Worm (Caenorhabditis elegans) whole organism, L4 larva: ENCODE measurements around the gene H40L08.8.
A peak's percentile ranks its signal among the peaks of the same experiment; 100 is the strongest.

Experiments used
- F10B5.3 ChIP-seq: sonication (generic microtip); optimal IDR thresholded peaks from 2 replicates; lab custom pipeline; 2016; ENCODE audit warnings: mild to moderate bottlenecking, missing genetic modification characterization, missing compliant biosample characterization
- Y105C5A.15 ChIP-seq: fragments of 200-800 bp; sonication (Bioruptor generic); IDR thresholded peaks from 2 replicates; pipeline ENCODE4 v1.3.6; 2022; ENCODE audit warnings: missing genetic modification characterization, missing compliant biosample characterization
- ZK337.2 ChIP-seq: fragments of 200-800 bp; sonication (Bioruptor generic); IDR thresholded peaks from 2 replicates; pipeline ENCODE4 v1.3.6; 2022; ENCODE audit warnings: missing genetic modification reagents, missing genetic modification characterization, missing compliant biosample characterization
- aha-1 ChIP-seq: fragments of 150-350 bp; peaks from one replicate; lab custom pipeline; 2014; ENCODE audit warnings: missing biosample characterization, missing genetic modification characterization
- attf-4 ChIP-seq: sonication (generic microtip); optimal IDR thresholded peaks from 3 replicates; lab custom pipeline; 2017; ENCODE audit warnings: missing biosample characterization, missing genetic modification characterization
- ceh-20 ChIP-seq: fragments of 200-800 bp; sonication (Bioruptor generic); IDR thresholded peaks from 2 replicates; pipeline ENCODE4 v1.3.6; 2022; ENCODE audit warnings: missing genetic modification reagents, missing genetic modification characterization, missing compliant biosample characterization
- ceh-62 ChIP-seq: sonication (generic microtip); optimal IDR thresholded peaks from 2 replicates; lab custom pipeline; 2017; ENCODE audit warnings: missing biosample characterization, missing genetic modification characterization
- ceh-82 ChIP-seq: sonication (generic microtip); optimal IDR thresholded peaks from 2 replicates; lab custom pipeline; 2017; ENCODE audit warnings: missing biosample characterization, missing genetic modification characterization
- ces-1 ChIP-seq: fragments of 150-350 bp; sonication (generic microtip); optimal IDR thresholded peaks from 4 replicates; lab custom pipeline; 2014; ENCODE audit warnings: missing biosample characterization, missing genetic modification reagents, missing genetic modification characterization
- ctbp-1 ChIP-seq: fragments of 200-800 bp; sonication (Bioruptor generic); IDR thresholded peaks from 2 replicates; pipeline ENCODE4 v1.3.6; 2022; ENCODE audit warnings: missing genetic modification reagents, missing genetic modification characterization, missing compliant biosample characterization
- daf-16 ChIP-seq, 3 experiments: sonication (generic microtip); optimal IDR thresholded peaks; 2 replicates each; lab custom pipeline; 2016 to 2017; ENCODE audit warnings: missing genetic modification characterization in 3 of 3, missing genetic modification reagents in 3 of 3, mild to moderate bottlenecking in 2 of 3, missing compliant biosample characterization in 2 of 3, missing biosample characterization in 1 of 3, moderate library complexity in 1 of 3
- daf-8 ChIP-seq: fragments of 200-800 bp; sonication (Bioruptor generic); IDR thresholded peaks from 2 replicates; pipeline ENCODE4 v1.3.6; 2022; ENCODE audit warnings: missing genetic modification characterization, missing compliant biosample characterization
- dpl-1 ChIP-seq: fragments of 150-350 bp; optimal IDR thresholded peaks from 2 replicates; lab custom pipeline; 2014; ENCODE audit warnings: missing biosample characterization, missing genetic modification reagents, missing genetic modification characterization
- hlh-11 ChIP-seq: fragments of 200-800 bp; sonication (Bioruptor generic); optimal IDR thresholded peaks from 2 replicates; lab custom pipeline; 2018; ENCODE audit warnings: mild to moderate bottlenecking, missing genetic modification characterization, missing compliant biosample characterization
- hlh-30 ChIP-seq: sonication (generic microtip); optimal IDR thresholded peaks from 2 replicates; lab custom pipeline; 2017; ENCODE audit warnings: antibody characterized with exemption, mild to moderate bottlenecking, missing genetic modification characterization, missing compliant biosample characterization; ENCODE audit not compliant: insufficient read depth
- hmg-1.1 ChIP-seq: fragments of 200-800 bp; sonication (Bioruptor generic); IDR thresholded peaks from 2 replicates; pipeline ENCODE4 v1.3.6; 2022; ENCODE audit warnings: missing genetic modification reagents, missing genetic modification characterization, missing compliant biosample characterization
- lin-15B ChIP-seq: fragments of 150-350 bp; sonication (generic microtip); optimal IDR thresholded peaks from 3 replicates; lab custom pipeline; 2014; ENCODE audit warnings: missing biosample characterization, missing genetic modification characterization
- lsy-2 ChIP-seq, 2 experiments: fragments of 150-350 bp in 1 of 2; sonication (generic microtip) in 1 of 2; optimal IDR thresholded peaks; 2 replicates each; lab custom pipeline; 2014 to 2017; ENCODE audit warnings: missing biosample characterization in 2 of 2, missing genetic modification characterization in 2 of 2
- mdl-1 ChIP-seq, 2 experiments: fragments of 150-350 bp in 1 of 2; sonication (generic microtip) in 1 of 2; optimal IDR thresholded peaks; 2 replicates each; lab custom pipeline; 2014 to 2017; ENCODE audit warnings: missing biosample characterization in 2 of 2, missing genetic modification characterization in 2 of 2
- mes-2 ChIP-seq: sonication (generic microtip); optimal IDR thresholded peaks from 2 replicates; lab custom pipeline; 2016; ENCODE audit warnings: missing genotype, mild to moderate bottlenecking, missing genetic modification characterization, missing compliant biosample characterization; ENCODE audit not compliant: poor library complexity, severe bottlenecking
- mxl-2 ChIP-seq: fragments of 200-800 bp; sonication (Bioruptor generic); conservative IDR thresholded peaks from 2 replicates; pipeline ENCODE4 v1.3.6; 2022; ENCODE audit warnings: missing genetic modification reagents, missing genetic modification characterization, missing compliant biosample characterization
- mxl-3 ChIP-seq: fragments of 200-800 bp; sonication (Bioruptor generic); optimal IDR thresholded peaks from 2 replicates; lab custom pipeline; 2018; ENCODE audit warnings: mild to moderate bottlenecking, missing genetic modification characterization, missing compliant biosample characterization
- nhr-111 ChIP-seq: fragments of 200-800 bp; sonication (Bioruptor generic); optimal IDR thresholded peaks from 2 replicates; lab custom pipeline; 2018; ENCODE audit warnings: mild to moderate bottlenecking, missing genetic modification characterization, missing compliant biosample characterization
- nhr-28 ChIP-seq: fragments of 150-350 bp; optimal IDR thresholded peaks from 2 replicates; lab custom pipeline; 2014; ENCODE audit warnings: missing biosample characterization, missing genetic modification characterization
- nhr-48 ChIP-seq: sonication (generic microtip); optimal IDR thresholded peaks from 2 replicates; lab custom pipeline; 2016; ENCODE audit warnings: mild to moderate bottlenecking, missing genetic modification characterization, missing compliant biosample characterization
- nhr-77 ChIP-seq: fragments of 150-350 bp; optimal IDR thresholded peaks from 2 replicates; lab custom pipeline; 2014; ENCODE audit warnings: missing biosample characterization, missing genetic modification characterization
- php-3 ChIP-seq: fragments of 200-800 bp; sonication (Bioruptor generic); IDR thresholded peaks from 2 replicates; pipeline ENCODE4 v1.3.6; 2022; ENCODE audit warnings: missing genetic modification reagents, missing genetic modification characterization, missing compliant biosample characterization
- rbr-2 ChIP-seq: sonication (generic microtip); optimal IDR thresholded peaks from 2 replicates; lab custom pipeline; 2016; ENCODE audit warnings: missing genotype, missing genetic modification characterization, missing compliant biosample characterization
- snpc-1.2 ChIP-seq: fragments of 200-800 bp; sonication (Bioruptor generic); IDR thresholded peaks from 2 replicates; pipeline ENCODE4 v1.3.6; 2022; ENCODE audit warnings: missing genetic modification reagents, missing genetic modification characterization, missing compliant biosample characterization
- spr-1 ChIP-seq: sonication (generic microtip); optimal IDR thresholded peaks from 2 replicates; lab custom pipeline; 2016; ENCODE audit warnings: mild to moderate bottlenecking, missing genetic modification characterization, missing compliant biosample characterization
- tag-97 ChIP-seq: fragments of 200-800 bp; sonication (Bioruptor generic); IDR thresholded peaks from 2 replicates; pipeline ENCODE4 v1.3.6; 2022; ENCODE audit warnings: missing genetic modification characterization, missing compliant biosample characterization
- unc-62 ChIP-seq, 3 experiments: fragments of 150-350 bp in 1 of 3; sonication (generic microtip); optimal IDR thresholded peaks in 2 of 3; peaks in 1 of 3; 1 replicate in 1 of 3; 2 replicates in 2 of 3; lab custom pipeline; 2014 to 2017; ENCODE audit warnings: missing biosample characterization in 3 of 3, missing genetic modification characterization in 3 of 3, missing genetic modification reagents in 3 of 3, missing genotype in 1 of 3
- zip-11 ChIP-seq: fragments of 200-800 bp; sonication (Bioruptor generic); IDR thresholded peaks from 2 replicates; pipeline ENCODE4 v1.3.6; 2022; ENCODE audit warnings: missing genetic modification characterization, missing compliant biosample characterization

The H40L08.8 gene

ce11 chrX:15120545-15120944, 43.1 kb upstream of the H40L08.8 start:
- TF ChIP-seq aha-1 (peak; percentile 91), php-3 (no peak)
- TF ChIP-seq, all 104 proteins: peak for 1

ce11 chrX:15116514-15116913, 39.1 kb upstream of the H40L08.8 start, which contains the start of gene R07D5.2:
Gene R07D5.2, minus strand, starts transcription at chrX:15116614.
- no peak for TF ChIP-seq zip-11 (GFP tag; lab: Robert Waterston, UW)
- no peak for TF ChIP-seq unc-62 (GFP tag; optimal IDR thresholded peaks at IDR 0.05 in 1 of 2; lab: Kevin White, UChicago)
- no peak for TF ChIP-seq unc-62 (tag; optimal IDR thresholded peaks at IDR 0.05; lab: Kevin White, UChicago)
- no peak for TF ChIP-seq lsy-2 (tag; optimal IDR thresholded peaks at IDR 0.05; lab: Kevin White, UChicago)
- TF ChIP-seq rbr-2 (tag; lab: Kevin White, UChicago), result no peak
- no peak for TF ChIP-seq ZK337.2 (GFP tag; lab: Robert Waterston, UW)
- no peak for TF ChIP-seq ceh-62 (tag; lab: Kevin White, UChicago)
- TF ChIP-seq lin-15B, result no peak
- no peak for TF ChIP-seq mes-2
- no peak for TF ChIP-seq mxl-2 (GFP tag; lab: Robert Waterston, UW)
- TF ChIP-seq spr-1 (tag; lab: Kevin White, UChicago), result no peak
- TF ChIP-seq ceh-20 (GFP tag; lab: Robert Waterston, UW), result no peak
- TF ChIP-seq ces-1 (GFP tag; lab: Kevin White, UChicago), result no peak
- TF ChIP-seq daf-16 (GFP tag; optimal IDR thresholded peaks at IDR 0.05; lab: Kevin White, UChicago), result no peak
- no peak for TF ChIP-seq daf-16 (tag; optimal IDR thresholded peaks at IDR 0.05; lab: Kevin White, UChicago)
- no peak for TF ChIP-seq nhr-111 (GFP tag; lab: Kevin White, UChicago)
- no peak for TF ChIP-seq nhr-77
- no peak for TF ChIP-seq mxl-3 (GFP tag; lab: Kevin White, UChicago)
- no peak for TF ChIP-seq snpc-1.2 (GFP tag; lab: Robert Waterston, UW)
- no peak for TF ChIP-seq nhr-28 (tag; lab: Kevin White, UChicago)
- TF ChIP-seq Y105C5A.15, result no peak

DNA sequence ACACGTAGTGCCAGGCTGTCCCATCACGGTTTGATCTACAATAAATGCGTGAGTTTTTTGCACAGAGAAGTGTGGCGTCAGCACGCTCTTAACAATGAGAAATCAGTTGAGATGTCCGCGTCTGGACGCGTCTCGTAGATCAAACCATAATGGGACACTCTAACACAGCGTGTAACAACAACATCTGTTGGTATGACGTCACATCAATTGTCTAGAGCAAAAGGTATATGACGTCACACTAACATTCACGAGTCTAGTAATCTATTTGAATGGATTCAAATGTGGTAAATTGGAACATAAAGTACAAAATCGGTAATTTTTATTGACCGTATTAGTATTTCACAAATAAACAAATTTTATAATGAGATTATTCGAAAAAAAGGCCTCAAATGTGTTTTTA, 38.3 kb upstream of the H40L08.8 start:
- TF ChIP-seq unc-62 (GFP tag; optimal IDR thresholded peaks at IDR 0.05 in 1 of 2; lab: Kevin White, UChicago) (peak in 1 of 2 experiments; percentile 1), unc-62 (tag; optimal IDR thresholded peaks at IDR 0.05; lab: Kevin White, UChicago) (no peak), tag-97 (GFP tag; lab: Robert Waterston, UW) (no peak)

DNA sequence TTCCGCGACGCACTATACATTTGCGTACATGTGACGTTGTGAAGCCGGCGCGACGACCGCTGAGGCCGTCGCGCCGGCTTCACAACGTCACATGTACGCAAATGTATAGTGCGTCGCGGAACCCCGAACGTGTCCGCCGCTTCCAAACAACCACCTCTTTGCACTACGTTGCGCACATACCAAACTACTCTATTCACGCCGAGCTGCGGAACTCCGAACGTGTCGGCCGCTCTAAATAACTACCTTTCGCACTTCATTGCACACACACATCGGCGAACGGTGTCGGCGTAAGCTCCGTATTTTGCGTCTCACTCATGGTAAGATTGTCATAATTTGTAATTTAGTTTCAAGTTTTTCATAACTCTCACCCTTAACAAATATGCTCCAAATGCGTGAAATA, 34.7 kb upstream of the H40L08.8 start:
- TF ChIP-seq F10B5.3 (tag; lab: Kevin White, UChicago), result no peak
- TF ChIP-seq unc-62 (GFP tag; optimal IDR thresholded peaks at IDR 0.05 in 1 of 2; lab: Kevin White, UChicago), result peak in 1 of 2 experiments; percentile 88
- no peak for TF ChIP-seq unc-62 (tag; optimal IDR thresholded peaks at IDR 0.05; lab: Kevin White, UChicago)

DNA sequence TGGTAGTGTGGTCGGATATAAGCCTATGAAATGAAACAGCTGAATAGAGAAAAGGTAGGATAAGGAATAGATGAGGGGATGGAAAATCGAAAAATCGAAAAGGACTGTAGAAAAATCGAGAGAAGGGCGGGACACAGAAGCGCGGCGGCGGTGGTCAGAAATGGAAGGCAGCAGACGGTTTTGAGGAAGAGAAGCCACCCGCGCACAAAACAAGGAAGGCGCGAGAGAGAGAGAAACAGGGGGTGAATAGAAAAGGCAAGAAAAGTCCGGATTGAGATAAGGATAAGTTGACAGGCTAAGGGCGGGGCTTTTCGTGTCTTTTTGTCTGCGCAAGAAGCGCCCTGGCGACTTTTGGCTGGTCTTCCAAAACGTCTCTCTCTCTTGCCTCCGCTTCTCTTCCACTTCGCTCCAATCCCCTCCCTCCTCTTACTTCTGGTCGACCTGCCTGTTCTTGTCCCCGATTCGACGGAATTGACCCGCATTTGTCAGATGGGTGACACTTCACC, 30.4 kb upstream of the H40L08.8 start, which contains the start of gene mlt-9:
TSS of gene mlt-9 (minus strand) at position 51 of the 506 bp plus-strand sequence.
- no peak for TF ChIP-seq mdl-1 (tag; optimal IDR thresholded peaks at IDR 0.05; lab: Kevin White, UChicago)
- TF ChIP-seq hmg-1.1 (GFP tag; lab: Robert Waterston, UW), result 0 out of 2 replicates have a peak, but pooled peaks have one; percentile 10
- TF ChIP-seq hlh-11, result peak; percentile 6

- TF ChIP-seq dpl-1 (GFP tag; lab: Kevin White, UChicago), result no peak
- TF ChIP-seq ceh-82, result no peak
- TF ChIP-seq mdl-1 (tag; optimal IDR thresholded peaks at IDR 0.05; lab: Kevin White, UChicago), result peak in 1 of 2 experiments; percentile 65
- peak; percentile 22 for TF ChIP-seq hlh-30
- peak in 1 of 2 experiments; percentile 3 for TF ChIP-seq daf-16 (GFP tag; optimal IDR thresholded peaks at IDR 0.05; lab: Kevin White, UChicago)
- TF ChIP-seq daf-16 (tag; optimal IDR thresholded peaks at IDR 0.05; lab: Kevin White, UChicago), result no peak
- TF ChIP-seq snpc-1.2 (GFP tag; lab: Robert Waterston, UW), result no peak
- peak in 1 of 2 experiments; percentile 93 for TF ChIP-seq unc-62 (GFP tag; optimal IDR thresholded peaks at IDR 0.05 in 1 of 2; lab: Kevin White, UChicago)
- TF ChIP-seq unc-62 (tag; optimal IDR thresholded peaks at IDR 0.05; lab: Kevin White, UChicago), result no peak
- peak; percentile 35 for TF ChIP-seq hlh-11
- no peak for TF ChIP-seq attf-4 (tag; lab: Kevin White, UChicago)
- peak; percentile 68 for TF ChIP-seq nhr-28 (tag; lab: Kevin White, UChicago)
- TF ChIP-seq daf-8, result no peak
- TF ChIP-seq nhr-48 (tag; lab: Kevin White, UChicago), result peak; percentile 8
- TF ChIP-seq mes-2, result peak; percentile 24
- TF ChIP-seq aha-1, result peak; percentile 15
- 0 out of 2 replicates have a peak, but pooled peaks have one; percentile 23 for TF ChIP-seq ctbp-1 (GFP tag; lab: Robert Waterston, UW)
Observed at ce11 chrX:15104963-15105493, 27.6 kb upstream of the H40L08.8 start.
